Worm (Caenorhabditis elegans): ENCODE data around the gene Y38H6A.3.
"Not testable (repeated sequence)": the region's sequence is repeated elsewhere in the genome, so short reads cannot be mapped to it uniquely, and the experiment has no call there.

Gene Y38H6A.3

ce11 chrV:20344889-20345288 lies at the start of gene Y38H6A.3:
TSS of gene Y38H6A.3 (plus strand) at chrV:20345189.
- no peak for TF ChIP-seq fkh-10 (GFP tag; optimal IDR thresholded peaks at IDR 0.05)
- no peak for TF ChIP-seq ZK546.5 (tag; optimal IDR thresholded peaks at IDR 0.05)
- no peak for TF ChIP-seq lin-15B (tag; optimal IDR thresholded peaks at IDR 0.05)
- no peak for TF ChIP-seq nhr-77 (tag; optimal IDR thresholded peaks at IDR 0.05)
- TF ChIP-seq fkh-2 (tag; optimal IDR thresholded peaks at IDR 0.05), result no peak
- TF ChIP-seq elt-1 (tag; optimal IDR thresholded peaks at IDR 0.05), result no peak
- TF ChIP-seq unc-39 (tag; optimal IDR thresholded peaks at IDR 0.05), result no peak
- TF ChIP-seq nfya-1 (tag; optimal IDR thresholded peaks at IDR 0.05; ENCODE audit: insufficient read depth), result no peak
- TF ChIP-seq ceh-16 (tag; optimal IDR thresholded peaks at IDR 0.05), result no peak
- TF ChIP-seq mdl-1 (tag; optimal IDR thresholded peaks at IDR 0.05), result no peak
- no peak for TF ChIP-seq pha-4 (tag; optimal IDR thresholded peaks at IDR 0.05)
- no peak for TF ChIP-seq elt-3 (tag; optimal IDR thresholded peaks at IDR 0.05)
- TF ChIP-seq skn-1 (tag; optimal IDR thresholded peaks at IDR 0.05), result no peak
- TF ChIP-seq nhr-76 (tag; optimal IDR thresholded peaks at IDR 0.05), result no peak
- no peak for TF ChIP-seq eor-1 (tag; optimal IDR thresholded peaks at IDR 0.05)

DNA sequence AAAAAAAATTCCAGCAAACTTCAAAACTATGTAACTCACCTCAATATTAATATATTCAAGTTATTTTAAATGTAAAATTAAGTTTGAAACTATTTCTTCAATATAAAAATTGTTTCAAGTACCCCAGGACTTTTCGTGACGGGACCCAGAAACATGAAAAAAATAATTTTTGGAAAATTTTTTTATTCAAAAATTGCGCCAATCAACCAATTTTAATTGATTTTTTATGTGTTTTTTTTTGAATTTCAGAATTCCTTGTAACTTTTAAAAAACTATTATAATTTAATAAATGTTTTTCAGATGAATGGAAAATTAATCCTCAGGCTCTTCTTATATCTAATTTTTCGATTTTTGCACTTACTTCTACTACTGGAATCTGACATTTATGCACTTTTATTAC lies 47.3 kb upstream of the Y38H6A.3 start, which contains the start of gene ZC15.5:
Gene ZC15.5, plus strand, starts transcription at position 301 of the 400 bp plus-strand sequence.
- no peak for TF ChIP-seq ZK546.5 (tag; optimal IDR thresholded peaks at IDR 0.05)
- no peak for TF ChIP-seq nhr-43 (tag; optimal IDR thresholded peaks at IDR 0.05; ENCODE audit: poor library complexity, severe bottlenecking)
- TF ChIP-seq elt-1 (tag; optimal IDR thresholded peaks at IDR 0.05), result no peak
- TF ChIP-seq skn-1 (tag; optimal IDR thresholded peaks at IDR 0.05), result no peak
- no peak for TF ChIP-seq egl-27 (tag; optimal IDR thresholded peaks at IDR 0.05)
- no peak for TF ChIP-seq nhr-28 (tag; optimal IDR thresholded peaks at IDR 0.05)
- no peak for TF ChIP-seq unc-62 (GFP tag; optimal IDR thresholded peaks at IDR 0.05)
- no peak for TF ChIP-seq daf-12 (tag; optimal IDR thresholded peaks at IDR 0.05)
- TF ChIP-seq pqm-1 (tag; optimal IDR thresholded peaks at IDR 0.05), result no peak

- TF ChIP-seq nhr-77, hmg-11, elt-1 (tag; optimal IDR thresholded peaks at IDR 0.05): not testable (repeated sequence)
These were observed 41.7 kb upstream of the Y38H6A.3 start, which contains the start of gene ZC15.3 for ce11 chrV:20303288-20303687. TSS of gene ZC15.3 (plus strand) at chrV:20303588.

DNA sequence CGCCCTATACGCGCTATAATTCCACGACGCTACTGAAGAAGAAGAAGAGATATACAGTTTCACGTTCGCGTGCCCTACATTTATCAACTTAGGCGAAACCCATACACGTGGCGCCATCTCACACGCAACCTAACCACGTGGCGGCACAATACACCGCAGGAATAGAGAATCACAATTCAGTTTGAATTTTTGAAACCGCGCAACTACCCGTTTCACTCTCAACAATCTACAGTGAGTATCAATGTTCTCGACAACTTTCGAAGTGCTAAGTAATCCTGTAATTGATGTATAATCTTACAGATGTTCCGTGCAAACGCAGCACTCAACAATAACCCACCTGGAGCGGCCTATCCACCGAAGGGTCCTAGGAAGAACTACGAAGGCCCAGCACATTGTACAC lies 39.2 kb upstream of the Y38H6A.3 start, which contains the start of gene ZC15.1:
Gene ZC15.1, plus strand, starts transcription at position 301 of the 400 bp plus-strand sequence.
- no peak for TF ChIP-seq aly-2 (tag; optimal IDR thresholded peaks at IDR 0.05)
- no peak for TF ChIP-seq elt-1 (tag; optimal IDR thresholded peaks at IDR 0.05)
- no peak for TF ChIP-seq R02D3.7 (tag; optimal IDR thresholded peaks at IDR 0.05)
- no peak for TF ChIP-seq elt-3 (tag; optimal IDR thresholded peaks at IDR 0.05)
- no peak for TF ChIP-seq ZK546.5 (tag; optimal IDR thresholded peaks at IDR 0.05)
- no peak for TF ChIP-seq ceh-9 (tag; optimal IDR thresholded peaks at IDR 0.05)
- no peak for TF ChIP-seq pha-4 (tag; optimal IDR thresholded peaks at IDR 0.05)
- TF ChIP-seq unc-39 (tag; optimal IDR thresholded peaks at IDR 0.05), result no peak
- no peak for TF ChIP-seq nhr-11 (tag; optimal IDR thresholded peaks at IDR 0.05)
- TF ChIP-seq skn-1 (tag; optimal IDR thresholded peaks at IDR 0.05), result no peak
- TF ChIP-seq ztf-4 (tag; optimal IDR thresholded peaks at IDR 0.05), result no peak
- no peak for TF ChIP-seq elt-2 (tag; optimal IDR thresholded peaks at IDR 0.05)
- TF ChIP-seq jun-1 (tag; optimal IDR thresholded peaks at IDR 0.05), result no peak
- no peak for TF ChIP-seq nhr-77 (tag; optimal IDR thresholded peaks at IDR 0.05)
- TF ChIP-seq tbx-2 (tag; optimal IDR thresholded peaks at IDR 0.05), result no peak
- no peak for TF ChIP-seq fkh-2 (tag; optimal IDR thresholded peaks at IDR 0.05)

DNA sequence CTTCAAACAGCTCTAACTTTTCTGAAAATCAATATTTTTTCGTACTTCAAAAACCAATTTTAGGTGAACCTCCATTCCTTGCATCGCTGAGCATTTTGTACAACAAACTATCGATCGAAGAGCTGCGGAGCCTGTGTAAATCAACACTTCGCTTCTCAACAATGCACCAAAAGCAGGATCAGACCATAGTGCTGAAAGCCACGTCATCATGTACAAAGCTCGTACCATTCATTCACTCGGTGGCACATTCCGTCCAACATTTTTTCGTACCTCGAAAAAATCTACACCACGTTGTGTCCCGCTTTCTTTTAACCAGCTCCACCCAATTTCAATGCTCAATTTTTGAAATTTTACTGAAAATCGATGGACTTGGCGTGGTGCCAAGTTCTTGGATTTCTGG lies 34.4 kb upstream of the Y38H6A.3 start, which contains the start of gene ZC15.10:
Gene ZC15.10, plus strand, starts transcription at position 162 of the 400 bp plus-strand sequence.
- no peak for TF ChIP-seq fkh-2 (tag; optimal IDR thresholded peaks at IDR 0.05)
- TF ChIP-seq elt-3 (tag; optimal IDR thresholded peaks at IDR 0.05), result no peak
- no peak for TF ChIP-seq ceh-28 (tag; optimal IDR thresholded peaks at IDR 0.05)
- TF ChIP-seq ceh-82 (tag; optimal IDR thresholded peaks at IDR 0.05), result no peak
- TF ChIP-seq pqm-1 (tag; optimal IDR thresholded peaks at IDR 0.05), result no peak
- no peak for TF ChIP-seq pha-4 (tag; optimal IDR thresholded peaks at IDR 0.05)

ce11 chrV:20311519-20311918 lies 33.5 kb upstream of the Y38H6A.3 start, which contains the start of gene clec-262:
TSS of gene clec-262 (plus strand) at chrV:20311819.
- no peak for TF ChIP-seq mdl-1 (tag; optimal IDR thresholded peaks at IDR 0.05)
- TF ChIP-seq lsy-12 (tag; optimal IDR thresholded peaks at IDR 0.05), result no peak
- TF ChIP-seq nhr-237 (tag; optimal IDR thresholded peaks at IDR 0.05), result no peak
- no peak for TF ChIP-seq jun-1 (tag; optimal IDR thresholded peaks at IDR 0.05)
- no peak for TF ChIP-seq nhr-11 (tag; optimal IDR thresholded peaks at IDR 0.05)
- no peak for TF ChIP-seq fkh-10 (GFP tag; optimal IDR thresholded peaks at IDR 0.05)
- TF ChIP-seq ztf-4 (tag; optimal IDR thresholded peaks at IDR 0.05), result no peak
- no peak for TF ChIP-seq skn-1 (tag; optimal IDR thresholded peaks at IDR 0.05)
- no peak for TF ChIP-seq R02D3.7 (tag; optimal IDR thresholded peaks at IDR 0.05)
- TF ChIP-seq sea-2 (GFP tag; optimal IDR thresholded peaks at IDR 0.05), result no peak
- TF ChIP-seq tbx-2 (tag; optimal IDR thresholded peaks at IDR 0.05), result no peak
- no peak for TF ChIP-seq lin-39 (tag; optimal IDR thresholded peaks at IDR 0.05)
- TF ChIP-seq pha-4 (tag; optimal IDR thresholded peaks at IDR 0.05), result no peak
- TF ChIP-seq ceh-82 (tag; optimal IDR thresholded peaks at IDR 0.05), result no peak
- no peak for TF ChIP-seq unc-62 (GFP tag; optimal IDR thresholded peaks at IDR 0.05)
- no peak for TF ChIP-seq nhr-77 (tag; optimal IDR thresholded peaks at IDR 0.05)
- no peak for TF ChIP-seq nhr-67 (tag; optimal IDR thresholded peaks at IDR 0.05)
- no peak for TF ChIP-seq nhr-23 (tag; optimal IDR thresholded peaks at IDR 0.05)
- TF ChIP-seq zag-1 (tag; optimal IDR thresholded peaks at IDR 0.05), result no peak

Measured in whole organism, L3 larva.